Fruit fly (Drosophila melanogaster): ENCODE data around the gene Etfb.

- no peak for TF ChIP-seq salr (GFP tag; optimal IDR thresholded peaks at IDR 0.05)
- TF ChIP-seq vri (GFP tag; optimal IDR thresholded peaks at IDR 0.05) = no peak
- TF ChIP-seq Hr39 (GFP tag; optimal IDR thresholded peaks at IDR 0.05) = no peak
- TF ChIP-seq CG10631 (GFP tag; optimal IDR thresholded peaks at IDR 0.05) = no peak
- no peak for TF ChIP-seq achi (GFP tag; optimal IDR thresholded peaks at IDR 0.05)
- no peak for TF ChIP-seq Gug (GFP tag; IDR thresholded peaks at IDR 0.05)
- TF ChIP-seq CG34406 (GFP tag; optimal IDR thresholded peaks at IDR 0.05) = no peak
- TF ChIP-seq Sox102F (GFP tag; optimal IDR thresholded peaks at IDR 0.05) = no peak
- no peak for TF ChIP-seq Hr38 (GFP tag; optimal IDR thresholded peaks at IDR 0.05)
Measured at dm6 chr3R:29761569-29761968, 41.2 kb downstream of the Etfb start.
